Fruit fly (Drosophila melanogaster) whole organism, embryonic: Measurements from ENCODE around the gene Elp3.
A peak's percentile ranks its signal among the peaks of the same experiment; 100 is the strongest.

Experiments used
- BtbVII ChIP-seq: fragments of 200-800 bp; sonication (Bioruptor generic); optimal IDR thresholded peaks from 3 replicates; lab custom pipeline; 2017; ENCODE audit warnings: missing biosample characterization, mild to moderate bottlenecking, missing genetic modification characterization
- CG10462 ChIP-seq: fragments of 200-800 bp; sonication (Bioruptor generic); optimal IDR thresholded peaks from 2 replicates; lab custom pipeline; 2016; ENCODE audit warnings: missing biosample characterization, missing genetic modification characterization
- CG11093 ChIP-seq: fragments of 200-800 bp; sonication (Bioruptor generic); IDR thresholded peaks from 3 replicates; pipeline ENCODE4 v1.3.6; 2022; ENCODE audit warnings: missing biosample characterization, missing genetic modification characterization
- CG12769 ChIP-seq: fragments of 200-800 bp; sonication (Bioruptor generic); optimal IDR thresholded peaks from 2 replicates; lab custom pipeline; 2019; ENCODE audit warnings: missing biosample characterization, mild to moderate bottlenecking, missing genetic modification characterization, moderate library complexity
- CG15269 ChIP-seq: fragments of 200-800 bp; sonication (Bioruptor generic); optimal IDR thresholded peaks from 2 replicates; lab custom pipeline; 2018; ENCODE audit warnings: missing biosample characterization, mild to moderate bottlenecking, missing genetic modification characterization, moderate library complexity
- CG17328 ChIP-seq: fragments of 200-800 bp; sonication (Bioruptor generic); IDR thresholded peaks from 2 replicates; pipeline ENCODE4 v1.3.6; 2022; ENCODE audit warnings: missing biosample characterization, missing genetic modification characterization
- CG17829 ChIP-seq: fragments of 200-800 bp; optimal IDR thresholded peaks from 2 replicates; lab custom pipeline; 2019; ENCODE audit warnings: missing biosample characterization, mild to moderate bottlenecking, missing genetic modification characterization, moderate library complexity
- CG18011 ChIP-seq: fragments of 200-800 bp; sonication (Bioruptor generic); optimal IDR thresholded peaks from 2 replicates; lab custom pipeline; 2017; ENCODE audit warnings: missing biosample characterization, missing genetic modification characterization, mild to moderate bottlenecking, moderate library complexity, missing genotype
- CG18764 ChIP-seq: fragments of 200-800 bp; sonication (Bioruptor generic); optimal IDR thresholded peaks from 3 replicates; lab custom pipeline; 2016; ENCODE audit warnings: missing biosample characterization, missing genetic modification characterization
- CG2889 ChIP-seq: fragments of 200-800 bp; sonication (Bioruptor generic); IDR thresholded peaks from 3 replicates; pipeline ENCODE4 v1.3.6; 2022; ENCODE audit warnings: missing biosample characterization, missing genetic modification characterization
- CG30431 ChIP-seq: fragments of 200-800 bp; sonication (Bioruptor generic); optimal IDR thresholded peaks from 2 replicates; lab custom pipeline; 2017; ENCODE audit warnings: missing biosample characterization, missing genetic modification characterization
- CG3163 ChIP-seq: fragments of 200-800 bp; sonication (Bioruptor generic); optimal IDR thresholded peaks from 3 replicates; lab custom pipeline; 2016; ENCODE audit warnings: missing biosample characterization, missing genetic modification characterization
- CG34224 ChIP-seq: fragments of 200-800 bp; sonication (Bioruptor generic); IDR thresholded peaks from 3 replicates; pipeline ENCODE4 v1.3.6; 2022; ENCODE audit warnings: missing biosample characterization, missing genetic modification characterization; ENCODE audit not compliant: partially characterized antibody
- CG3838 ChIP-seq: fragments of 200-800 bp; sonication (Bioruptor generic); optimal IDR thresholded peaks from 3 replicates; lab custom pipeline; 2016; ENCODE audit warnings: missing biosample characterization, missing genetic modification characterization
- CG4328 ChIP-seq: fragments of 200-800 bp; sonication (Bioruptor generic); optimal IDR thresholded peaks from 3 replicates; lab custom pipeline; 2017; ENCODE audit warnings: missing biosample characterization, missing genetic modification reagents, missing genetic modification characterization
- CG6175 ChIP-seq: fragments of 200-800 bp; sonication (Bioruptor generic); IDR thresholded peaks from 3 replicates; pipeline ENCODE4 v1.3.6; 2022; ENCODE audit warnings: missing biosample characterization, missing genetic modification characterization
- CG8281 ChIP-seq: fragments of 200-800 bp; sonication (Bioruptor generic); optimal IDR thresholded peaks from 2 replicates; lab custom pipeline; 2018; ENCODE audit warnings: missing biosample characterization, mild to moderate bottlenecking, missing genetic modification characterization, moderate library complexity
- CG8359 ChIP-seq: fragments of 200-800 bp; sonication (Bioruptor generic); optimal IDR thresholded peaks from 2 replicates; lab custom pipeline; 2017; ENCODE audit warnings: missing biosample characterization, mild to moderate bottlenecking, missing genetic modification characterization, borderline replicate concordance
- CG8765 ChIP-seq: fragments of 200-800 bp; sonication (Bioruptor generic); IDR thresholded peaks from 2 replicates; pipeline ENCODE4 v1.3.6; 2022; ENCODE audit warnings: missing biosample characterization, missing genetic modification characterization
- CG9215 ChIP-seq: fragments of 200-800 bp; sonication (Bioruptor generic); IDR thresholded peaks from 2 replicates; pipeline ENCODE4 v1.3.6; 2022; ENCODE audit warnings: missing biosample characterization, missing genetic modification characterization
- CG9817 ChIP-seq: fragments of 200-800 bp; sonication (Bioruptor generic); optimal IDR thresholded peaks from 2 replicates; lab custom pipeline; 2018; ENCODE audit warnings: missing biosample characterization, mild to moderate bottlenecking, missing genetic modification characterization, moderate library complexity
- CrebB ChIP-seq: fragments of 200-800 bp; sonication (Bioruptor generic); optimal IDR thresholded peaks from 3 replicates; lab custom pipeline; 2018; ENCODE audit warnings: missing biosample characterization, mild to moderate bottlenecking, missing genetic modification characterization
- Dad ChIP-seq: fragments of 200-800 bp; sonication (Bioruptor generic); optimal IDR thresholded peaks from 3 replicates; lab custom pipeline; 2016; ENCODE audit warnings: missing biosample characterization, missing genetic modification characterization
- Doc2 ChIP-seq: fragments of 200-800 bp; sonication (Bioruptor generic); IDR thresholded peaks from 2 replicates; pipeline ENCODE4 v1.3.6; 2022; ENCODE audit warnings: missing biosample characterization, missing genetic modification characterization
- E2f2 ChIP-seq: fragments of 200-800 bp; sonication (Bioruptor generic); IDR thresholded peaks from 2 replicates; pipeline ENCODE4 v1.3.6; 2022; ENCODE audit warnings: missing biosample characterization, missing genetic modification characterization
- ERR ChIP-seq: fragments of 200-800 bp; sonication (Bioruptor generic); optimal IDR thresholded peaks from 2 replicates; lab custom pipeline; 2016; ENCODE audit warnings: missing biosample characterization, missing genetic modification characterization
- Hr51 ChIP-seq, 2 experiments: fragments of 200-800 bp; sonication (Bioruptor generic); optimal IDR thresholded peaks; 2 replicates in 1 of 2; 3 replicates in 1 of 2; lab custom pipeline; 2016 to 2018; ENCODE audit warnings: missing biosample characterization in 2 of 2, missing genetic modification characterization in 2 of 2, mild to moderate bottlenecking in 1 of 2, moderate library complexity in 1 of 2
- Meics ChIP-seq: fragments of 200-800 bp; sonication (Bioruptor generic); optimal IDR thresholded peaks from 2 replicates; lab custom pipeline; 2017; ENCODE audit warnings: missing biosample characterization, mild to moderate bottlenecking, missing genetic modification characterization
- Stat92E ChIP-seq, 3 experiments: fragments of >200 bp in 2 of 3; fragments of 200-800 bp in 1 of 3; sonication (Bioruptor generic) in 1 of 3; optimal IDR thresholded peaks; 2 replicates each; lab custom pipeline; 2017 to 2019; ENCODE audit warnings: missing biosample characterization in 3 of 3, missing genetic modification characterization in 3 of 3, mild to moderate bottlenecking in 1 of 3, moderate library complexity in 1 of 3
- Xbp1 ChIP-seq: fragments of 200-800 bp; sonication (Bioruptor generic); optimal IDR thresholded peaks from 3 replicates; lab custom pipeline; 2016; ENCODE audit warnings: missing biosample characterization, mild to moderate bottlenecking, missing genetic modification characterization
- Xrp1 ChIP-seq: fragments of 200-800 bp; sonication (Bioruptor generic); IDR thresholded peaks from 2 replicates; pipeline ENCODE4 v1.3.6; 2022; ENCODE audit warnings: missing biosample characterization, missing genetic modification characterization
- bcd ChIP-seq: fragments of 200-800 bp; sonication (Bioruptor generic); optimal IDR thresholded peaks from 2 replicates; lab custom pipeline; 2017; ENCODE audit warnings: missing biosample characterization, mild to moderate bottlenecking, missing genetic modification characterization
- br ChIP-seq: fragments of >200 bp; optimal IDR thresholded peaks from 2 replicates; lab custom pipeline; 2017
- chn ChIP-seq: fragments of 200-800 bp; sonication (Bioruptor generic); optimal IDR thresholded peaks from 2 replicates; lab custom pipeline; 2016; ENCODE audit warnings: missing biosample characterization, missing genetic modification characterization
- dm ChIP-seq: fragments of 200-800 bp; sonication (Bioruptor generic); optimal IDR thresholded peaks from 3 replicates; lab custom pipeline; 2016; ENCODE audit warnings: missing biosample characterization, missing genetic modification characterization
- ftz-f1 ChIP-seq: fragments of 200-800 bp; sonication (Bioruptor generic); optimal IDR thresholded peaks from 2 replicates; lab custom pipeline; 2016; ENCODE audit warnings: missing biosample characterization, missing genetic modification characterization
- grn ChIP-seq: fragments of 200-800 bp; sonication (Bioruptor generic); optimal IDR thresholded peaks from 3 replicates; lab custom pipeline; 2017; ENCODE audit warnings: missing biosample characterization, missing genetic modification characterization
- ind ChIP-seq: fragments of 200-800 bp; sonication (Bioruptor generic); optimal IDR thresholded peaks from 3 replicates; lab custom pipeline; 2016; ENCODE audit warnings: missing biosample characterization, missing genetic modification characterization
- kah ChIP-seq: fragments of 200-800 bp; sonication (Bioruptor generic); optimal IDR thresholded peaks from 2 replicates; lab custom pipeline; 2018; ENCODE audit warnings: missing biosample characterization, mild to moderate bottlenecking, missing genetic modification characterization
- kni ChIP-seq: fragments of 200-800 bp; sonication (Bioruptor generic); optimal IDR thresholded peaks from 3 replicates; lab custom pipeline; 2017; ENCODE audit warnings: mild to moderate bottlenecking, missing biosample characterization, missing genetic modification reagents, missing genetic modification characterization
- lab ChIP-seq: fragments of 200-800 bp; sonication (Bioruptor generic); optimal IDR thresholded peaks from 3 replicates; lab custom pipeline; 2017; ENCODE audit warnings: missing biosample characterization, missing genetic modification characterization, mild to moderate bottlenecking, moderate library complexity, missing genetic modification reagents
- nerfin-1 ChIP-seq: fragments of 200-800 bp; sonication (Bioruptor generic); optimal IDR thresholded peaks from 3 replicates; lab custom pipeline; 2019; ENCODE audit warnings: missing biosample characterization, mild to moderate bottlenecking, missing genetic modification characterization, moderate library complexity
- phol ChIP-seq: fragments of 200-800 bp; sonication (Bioruptor generic); optimal IDR thresholded peaks from 3 replicates; lab custom pipeline; 2018; ENCODE audit warnings: missing biosample characterization, mild to moderate bottlenecking, missing genetic modification characterization, moderate library complexity
- pita ChIP-seq: fragments of 200-800 bp; sonication (Bioruptor generic); optimal IDR thresholded peaks from 2 replicates; lab custom pipeline; 2017; ENCODE audit warnings: missing biosample characterization, mild to moderate bottlenecking, missing genetic modification characterization
- repo ChIP-seq: fragments of 200-800 bp; sonication (Bioruptor generic); optimal IDR thresholded peaks from 2 replicates; lab custom pipeline; 2016; ENCODE audit warnings: missing biosample characterization, missing genetic modification characterization
- schlank ChIP-seq: fragments of 200-800 bp; sonication (Bioruptor generic); optimal IDR thresholded peaks from 2 replicates; lab custom pipeline; 2018; ENCODE audit warnings: missing biosample characterization, mild to moderate bottlenecking, missing genetic modification characterization
- sens ChIP-seq: fragments of 200-800 bp; sonication (Bioruptor generic); peaks from one replicate; lab custom pipeline; 2016; ENCODE audit warnings: missing biosample characterization, missing genetic modification characterization
- sens-2 ChIP-seq: fragments of 200-800 bp; sonication (Bioruptor generic); IDR thresholded peaks from 2 replicates; pipeline ENCODE4 v1.3.6; 2022; ENCODE audit warnings: missing biosample characterization, missing genetic modification characterization
- so ChIP-seq: fragments of 200-800 bp; sonication (Bioruptor generic); IDR thresholded peaks from 3 replicates; pipeline ENCODE4 v1.3.6; 2022; ENCODE audit warnings: missing biosample characterization, missing genetic modification characterization
- ttk ChIP-seq: fragments of 200-800 bp; sonication (Bioruptor generic); IDR thresholded peaks from 2 replicates; pipeline ENCODE4 v2.1.2; 2022; ENCODE audit warnings: missing biosample characterization, missing genetic modification characterization
- wdn ChIP-seq: fragments of 200-800 bp; sonication (Bioruptor generic); IDR thresholded peaks from 2 replicates; pipeline ENCODE4 v1.3.6; 2022; ENCODE audit warnings: missing biosample characterization, missing genetic modification characterization
- wor ChIP-seq: fragments of 200-800 bp; sonication (Bioruptor generic); IDR thresholded peaks from 2 replicates; pipeline ENCODE4 v1.3.6; 2022; ENCODE audit warnings: missing biosample characterization, missing genetic modification characterization
- zfh2 ChIP-seq: fragments of 200-800 bp; sonication (Bioruptor generic); optimal IDR thresholded peaks from 2 replicates; lab custom pipeline; 2016; ENCODE audit warnings: missing biosample characterization, missing genetic modification characterization

Gene Elp3

dm6 chr2L:4475422-4475821 is 30.9 kb downstream of the Elp3 start (continued):
- TF ChIP-seq sens-2 (GFP tag; lab: Robert Waterston, UW) (no peak), Stat92E (GFP tag; optimal IDR thresholded peaks at IDR 0.05; lab: Kevin White, UChicago) (no peak), ttk (GFP tag; lab: Robert Waterston, UW) (no peak), CG4328 (GFP tag; lab: Kevin White, UChicago) (no peak), ERR (GFP tag; lab: Kevin White, UChicago) (no peak), CG10462 (GFP tag; lab: Kevin White, UChicago) (no peak), CG12769 (tag; lab: Kevin White, UChicago) (no peak), CG18764 (GFP tag; lab: Kevin White, UChicago) (no peak), wdn (no peak), schlank (tag; lab: Kevin White, UChicago) (no peak), CG11093 (GFP tag; lab: Robert Waterston, UW) (no peak), nerfin-1 (tag; lab: Kevin White, UChicago) (no peak), Hr51 (GFP tag; optimal IDR thresholded peaks at IDR 0.05; lab: Kevin White, UChicago) (no peak), sens (GFP tag; lab: Kevin White, UChicago) (peak; percentile 66), Meics (GFP tag; lab: Kevin White, UChicago) (no peak), CG15269 (peak; percentile 6), so (GFP tag; lab: Robert Waterston, UW) (no peak), pita (no peak), Xbp1 (GFP tag; lab: Kevin White, UChicago) (no peak), kah (GFP tag; lab: Kevin White, UChicago) (no peak), bcd (GFP tag; lab: Kevin White, UChicago) (no peak), CG18011 (GFP tag; lab: Kevin White, UChicago) (no peak), zfh2 (GFP tag; lab: Kevin White, UChicago) (no peak), Doc2 (GFP tag; lab: Robert Waterston, UW) (no peak), ind (GFP tag; lab: Kevin White, UChicago) (no peak), CG17328 (no peak), ftz-f1 (no peak), BtbVII (GFP tag; lab: Kevin White, UChicago) (peak; percentile 15), CG30431 (no peak), CG17829 (tag; lab: Kevin White, UChicago) (no peak), br (lab: Kevin White, UChicago) (no peak), CG9215 (GFP tag; lab: Robert Waterston, UW) (no peak), kni (GFP tag; lab: Kevin White, UChicago) (no peak), lab (peak; percentile 15), CG8765 (no peak), dm (GFP tag; lab: Kevin White, UChicago) (no peak), CG8359 (GFP tag; lab: Kevin White, UChicago) (no peak), CG3163 (GFP tag; lab: Kevin White, UChicago) (no peak), grn (peak; percentile 53), CG8281 (tag; lab: Kevin White, UChicago) (no peak), wor (no peak), CG34224 (no peak), CrebB (no peak), Dad (GFP tag; lab: Kevin White, UChicago) (no peak), CG2889 (GFP tag; lab: Robert Waterston, UW) (no peak), CG6175 (GFP tag; lab: Robert Waterston, UW) (no peak), phol (tag; lab: Kevin White, UChicago) (no peak), CG9817 (no peak), chn (GFP tag; lab: Kevin White, UChicago) (no peak), repo (GFP tag; lab: Kevin White, UChicago) (no peak), Xrp1 (GFP tag; lab: Robert Waterston, UW) (no peak), E2f2 (GFP tag; lab: Robert Waterston, UW) (no peak), CG3838 (no peak)
